Fruit fly (Drosophila melanogaster): ENCODE measurements around the gene Pex3.
A peak's percentile ranks its signal among the peaks of the same experiment; 100 is the strongest.

Gene Pex3

DNA sequence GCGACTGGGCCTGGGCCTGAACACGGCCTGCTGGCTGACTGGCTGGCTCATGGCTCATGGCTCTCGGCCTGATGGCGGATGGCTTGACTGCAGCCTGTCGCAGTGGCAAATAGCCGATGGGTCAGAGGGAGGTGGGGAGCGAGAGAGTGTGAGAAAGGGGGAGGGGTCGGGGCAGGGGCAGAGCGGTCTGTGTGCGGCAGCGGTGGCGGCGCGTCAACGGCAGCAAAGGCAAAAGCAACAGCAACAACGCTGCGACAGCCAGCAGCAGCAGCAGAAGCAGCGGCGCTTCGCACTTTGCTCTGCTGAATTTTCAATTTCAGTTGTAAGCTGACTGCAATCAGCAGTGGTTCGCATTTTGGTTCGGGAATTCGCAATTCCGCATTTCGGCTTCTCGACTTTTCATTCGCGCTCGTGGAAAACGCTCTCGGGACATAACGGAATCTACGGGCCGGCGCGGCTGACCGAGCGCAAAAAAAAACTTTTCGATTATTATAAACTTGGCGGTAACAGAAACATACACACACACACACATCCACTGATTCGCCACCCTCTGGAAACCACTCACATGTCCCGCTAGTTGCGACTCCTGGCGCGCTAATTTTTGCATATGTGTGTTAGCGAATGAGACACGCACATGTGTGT is 38.5 kb upstream of the Pex3 start, which contains the start of gene CG45071:
Gene CG45071 (plus strand): TSS at position 317 of the 642 bp plus-strand sequence.
- TF ChIP-seq CG34367 (tag; optimal IDR thresholded peaks at IDR 0.05) (no peak), CG14655 (GFP tag; optimal IDR thresholded peaks at IDR 0.05) (no peak), EcR (GFP tag; optimal IDR thresholded peaks at IDR 0.05) (peak; percentile 37), CG8301 (tag; optimal IDR thresholded peaks at IDR 0.05) (no peak), CG32121 (GFP tag; IDR thresholded peaks at IDR 0.05) (no peak), CG17806 (tag; optimal IDR thresholded peaks at IDR 0.05) (no peak), CG8159 (tag; optimal IDR thresholded peaks at IDR 0.05) (no peak), D1 (tag; optimal IDR thresholded peaks at IDR 0.05) (no peak), CG10348 (GFP tag; IDR thresholded peaks at IDR 0.05) (no peak), CG12605 (GFP tag; IDR thresholded peaks at IDR 0.05) (peak; percentile 34; the same call in 1 of the 2 replicates), Pif1B (GFP tag; optimal IDR thresholded peaks at IDR 0.05) (no peak), CG9948 (tag; optimal IDR thresholded peaks at IDR 0.05) (no peak), fd96Ca (GFP tag; IDR thresholded peaks at IDR 0.05) (no peak), Ets98B (GFP tag; IDR thresholded peaks at IDR 0.05) (peak; percentile 11; the same call in 1 of the 2 replicates), CG13204 (GFP tag; optimal IDR thresholded peaks at IDR 0.05) (peak; percentile 100)

DNA sequence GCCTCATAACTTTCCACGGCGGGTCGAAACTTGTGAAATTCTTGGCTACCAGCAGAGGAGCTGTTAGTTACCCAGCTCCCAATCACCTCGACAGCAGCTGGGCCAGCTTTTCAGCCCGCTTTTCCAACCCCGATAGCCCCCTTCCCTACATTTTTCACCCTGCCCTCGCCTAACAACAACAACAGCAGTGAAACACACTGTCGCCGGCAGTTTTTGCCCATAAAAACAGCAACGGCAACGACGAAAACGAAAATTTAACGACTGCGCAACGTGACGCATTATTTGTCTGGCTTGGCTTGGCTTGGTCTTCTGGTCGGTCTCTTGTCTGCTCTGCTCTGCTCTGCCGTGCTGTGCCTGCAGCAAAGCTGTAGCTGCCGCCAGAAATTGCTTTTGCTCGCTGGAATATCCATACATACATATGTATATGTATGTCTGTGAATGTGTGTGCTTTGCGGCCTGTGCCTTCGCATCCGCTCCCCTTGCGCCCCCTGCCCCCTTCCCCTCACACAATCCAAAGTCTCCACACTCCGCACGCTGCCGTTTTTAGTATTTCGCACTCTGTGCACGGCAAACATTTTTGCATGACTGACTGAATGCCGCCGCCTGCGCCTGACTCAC is 36.9 kb upstream of the Pex3 start:
- no peak for TF ChIP-seq Pif1A (GFP tag; optimal IDR thresholded peaks at IDR 0.05)
- TF ChIP-seq CG4496 (GFP tag; IDR thresholded peaks at IDR 0.05): peak; percentile 4; the same call in 2 of the 3 replicates
- TF ChIP-seq D1 (tag; optimal IDR thresholded peaks at IDR 0.05): no peak
- TF ChIP-seq CG13204 (GFP tag; optimal IDR thresholded peaks at IDR 0.05): peak; percentile 96
- TF ChIP-seq CG32121 (GFP tag; IDR thresholded peaks at IDR 0.05): no peak

- TF ChIP-seq CG13204 (GFP tag; optimal IDR thresholded peaks at IDR 0.05) (peak; percentile 99), CG17806 (tag; optimal IDR thresholded peaks at IDR 0.05) (peak; percentile 93), CG4496 (GFP tag; IDR thresholded peaks at IDR 0.05) (peak; percentile 84), CG15710 (tag; optimal IDR thresholded peaks at IDR 0.05) (peak; percentile 98), Pif1A (GFP tag; optimal IDR thresholded peaks at IDR 0.05) (peak; percentile 90), Snoo (tag; optimal IDR thresholded peaks at IDR 0.05) (peak; percentile 94), Pif1B (GFP tag; optimal IDR thresholded peaks at IDR 0.05) (peak; percentile 93), EcR (GFP tag; optimal IDR thresholded peaks at IDR 0.05) (peak; percentile 62), Ets98B (GFP tag; IDR thresholded peaks at IDR 0.05) (peak; percentile 76), CG14655 (GFP tag; optimal IDR thresholded peaks at IDR 0.05) (peak; percentile 97), rn (GFP tag; IDR thresholded peaks at IDR 0.05) (peak; percentile 73), D1 (tag; optimal IDR thresholded peaks at IDR 0.05) (peak; percentile 96), CG9948 (tag; optimal IDR thresholded peaks at IDR 0.05) (peak; percentile 95), CG8301 (tag; optimal IDR thresholded peaks at IDR 0.05) (peak; percentile 95), CG8159 (tag; optimal IDR thresholded peaks at IDR 0.05) (peak; percentile 97), fd96Ca (GFP tag; IDR thresholded peaks at IDR 0.05) (peak; percentile 74; the same call in 2 of the 3 replicates), gl (tag; optimal IDR thresholded peaks at IDR 0.05) (peak; percentile 68), CG32121 (GFP tag; IDR thresholded peaks at IDR 0.05) (peak; percentile 89), CG10348 (GFP tag; IDR thresholded peaks at IDR 0.05) (peak; percentile 74), CG34367 (tag; optimal IDR thresholded peaks at IDR 0.05) (peak; percentile 92), CG12605 (GFP tag; IDR thresholded peaks at IDR 0.05) (peak; percentile 43)
Measured at dm6 chr3L:15107776-15108379, 36.3 kb upstream of the Pex3 start.

dm6 chr3L:15108524-15108923 is 35.6 kb upstream of the Pex3 start:
- TF ChIP-seq Ets98B (GFP tag; IDR thresholded peaks at IDR 0.05) (0 out of 2 replicates have a peak, but pooled peaks have one; percentile 4), CG4496 (GFP tag; IDR thresholded peaks at IDR 0.05) (peak; percentile 67), fd96Ca (GFP tag; IDR thresholded peaks at IDR 0.05) (peak; percentile 34; the same call in 1 of the 3 replicates), CG8159 (tag; optimal IDR thresholded peaks at IDR 0.05) (no peak)

dm6 chr3L:15108948-15109347 is 35.2 kb upstream of the Pex3 start:
- TF ChIP-seq CG9948 (tag; optimal IDR thresholded peaks at IDR 0.05): peak; percentile 50
- TF ChIP-seq CG34367 (tag; optimal IDR thresholded peaks at IDR 0.05): peak; percentile 5
- TF ChIP-seq CG17806 (tag; optimal IDR thresholded peaks at IDR 0.05): peak; percentile 28
- TF ChIP-seq Snoo (tag; optimal IDR thresholded peaks at IDR 0.05): peak; percentile 24
- no peak for TF ChIP-seq Ets98B (GFP tag; IDR thresholded peaks at IDR 0.05)
- peak; percentile 34 for TF ChIP-seq CG15710 (tag; optimal IDR thresholded peaks at IDR 0.05)
- no peak for TF ChIP-seq CG13204 (GFP tag; optimal IDR thresholded peaks at IDR 0.05)
- TF ChIP-seq CG4496 (GFP tag; IDR thresholded peaks at IDR 0.05): no peak; the same call in 2 of the 3 replicates
- TF ChIP-seq CG32121 (GFP tag; IDR thresholded peaks at IDR 0.05): no peak
- TF ChIP-seq CG8159 (tag; optimal IDR thresholded peaks at IDR 0.05): peak; percentile 50
- peak; percentile 35 for TF ChIP-seq CG8301 (tag; optimal IDR thresholded peaks at IDR 0.05)
- peak; percentile 43 for TF ChIP-seq CG12605 (GFP tag; IDR thresholded peaks at IDR 0.05)

DNA sequence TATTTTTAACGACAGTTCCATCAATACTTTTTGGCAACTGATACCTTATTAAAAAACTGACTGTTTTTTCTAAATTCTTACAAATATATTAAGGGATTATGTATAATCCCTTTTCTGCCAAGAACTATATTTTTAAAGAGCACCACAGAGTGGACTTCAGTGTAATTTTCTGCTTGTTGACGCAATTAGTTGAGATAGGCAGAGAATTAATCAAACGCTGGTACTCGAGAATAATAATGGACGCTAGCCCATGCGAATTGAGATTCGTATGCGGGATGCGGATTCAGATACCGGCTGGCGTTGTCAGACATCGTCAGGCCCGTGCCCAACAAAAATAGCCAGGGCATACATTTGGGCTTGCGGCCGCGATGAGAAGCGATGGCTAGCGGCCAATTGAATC is 30.9 kb upstream of the Pex3 start, which contains the start of gene CG13458:
Gene CG13458 (plus strand): TSS at position 301 of the 400 bp plus-strand sequence.
- TF ChIP-seq CG8301 (tag; optimal IDR thresholded peaks at IDR 0.05) (no peak), CG4496 (GFP tag; IDR thresholded peaks at IDR 0.05) (0 out of 3 replicates have a peak, but pooled peaks have one; percentile 16)

All from whole organism, pupa.